Worm (Caenorhabditis elegans) whole organism, early embryonic: ENCODE measurements around the gene nfki-1.
A peak's percentile ranks its signal among the peaks of the same experiment; 100 is the strongest.

Source experiments
- B0310.2 ChIP-seq: sonication (generic microtip); optimal IDR thresholded peaks from 2 replicates; lab custom pipeline; 2016; ENCODE audit warnings: mild to moderate bottlenecking, missing genetic modification characterization, missing compliant biosample characterization
- F13C5.2 ChIP-seq: sonication (generic microtip); optimal IDR thresholded peaks from 2 replicates; lab custom pipeline; 2017; ENCODE audit warnings: mild to moderate bottlenecking, missing genetic modification characterization, inconsistent platforms, missing compliant biosample characterization
- aly-1 ChIP-seq: sonication (generic microtip); optimal IDR thresholded peaks from 2 replicates; lab custom pipeline; 2016; ENCODE audit warnings: missing genetic modification characterization, missing compliant biosample characterization
- ama-1 ChIP-seq: fragments of 150-350 bp; optimal IDR thresholded peaks from 2 replicates; lab custom pipeline; 2014
- ceh-13 ChIP-seq: fragments of 200-800 bp; sonication (Bioruptor generic); optimal IDR thresholded peaks from 2 replicates; lab custom pipeline; 2018; ENCODE audit warnings: mild to moderate bottlenecking, missing genetic modification characterization, missing compliant biosample characterization
- ceh-36 ChIP-seq: sonication (generic microtip); optimal IDR thresholded peaks from 2 replicates; lab custom pipeline; 2016; ENCODE audit warnings: missing genetic modification characterization, inconsistent platforms, missing compliant biosample characterization
- ets-7 ChIP-seq: sonication (generic microtip); optimal IDR thresholded peaks from 2 replicates; lab custom pipeline; 2016; ENCODE audit warnings: missing genotype, missing genetic modification characterization, missing compliant biosample characterization
- flt-1 ChIP-seq: fragments of 200-800 bp; sonication (Bioruptor generic); IDR thresholded peaks from 2 replicates; pipeline ENCODE4 v1.3.6; 2022; ENCODE audit warnings: missing genetic modification characterization, missing compliant biosample characterization
- hmbx-1 ChIP-seq: sonication (generic microtip); optimal IDR thresholded peaks from 2 replicates; lab custom pipeline; 2016; ENCODE audit warnings: mild to moderate bottlenecking, missing genetic modification characterization, missing compliant biosample characterization
- hmg-4 ChIP-seq: fragments of 200-800 bp; sonication (Bioruptor generic); optimal IDR thresholded peaks from 2 replicates; lab custom pipeline; 2018; ENCODE audit warnings: mild to moderate bottlenecking, missing genetic modification characterization, missing compliant biosample characterization
- hnd-1 ChIP-seq: sonication (generic microtip); optimal IDR thresholded peaks from 2 replicates; lab custom pipeline; 2016; ENCODE audit warnings: missing genetic modification characterization, missing compliant biosample characterization
- pes-1 ChIP-seq: fragments of 200-800 bp; sonication (Bioruptor generic); IDR thresholded peaks from 2 replicates; pipeline ENCODE4 v1.3.6; 2022; ENCODE audit warnings: missing genetic modification reagents, missing genetic modification characterization, missing compliant biosample characterization
- scrt-1 ChIP-seq: fragments of 200-800 bp; sonication (Bioruptor generic); IDR thresholded peaks from 2 replicates; pipeline ENCODE4 v1.3.6; 2022; ENCODE audit warnings: missing genetic modification characterization, missing compliant biosample characterization
- sea-1 ChIP-seq: fragments of 200-800 bp; sonication (Bioruptor generic); conservative IDR thresholded peaks from 2 replicates; pipeline ENCODE4 v1.3.6; 2022; ENCODE audit warnings: missing genetic modification characterization, missing compliant biosample characterization
- tbx-11 ChIP-seq: fragments of 200-800 bp; sonication (Bioruptor generic); IDR thresholded peaks from 2 replicates; pipeline ENCODE4 v1.3.6; 2022; ENCODE audit warnings: missing genetic modification characterization, missing compliant biosample characterization
- tbx-37 ChIP-seq: fragments of 200-800 bp; sonication (Bioruptor generic); conservative IDR thresholded peaks from 2 replicates; pipeline ENCODE4 v1.3.6; 2022; ENCODE audit warnings: missing genetic modification reagents, missing genetic modification characterization, missing compliant biosample characterization
- tra-4 ChIP-seq: sonication (generic microtip); optimal IDR thresholded peaks from 2 replicates; lab custom pipeline; 2017; ENCODE audit warnings: missing genetic modification characterization, missing compliant biosample characterization

The nfki-1 gene

DNA sequence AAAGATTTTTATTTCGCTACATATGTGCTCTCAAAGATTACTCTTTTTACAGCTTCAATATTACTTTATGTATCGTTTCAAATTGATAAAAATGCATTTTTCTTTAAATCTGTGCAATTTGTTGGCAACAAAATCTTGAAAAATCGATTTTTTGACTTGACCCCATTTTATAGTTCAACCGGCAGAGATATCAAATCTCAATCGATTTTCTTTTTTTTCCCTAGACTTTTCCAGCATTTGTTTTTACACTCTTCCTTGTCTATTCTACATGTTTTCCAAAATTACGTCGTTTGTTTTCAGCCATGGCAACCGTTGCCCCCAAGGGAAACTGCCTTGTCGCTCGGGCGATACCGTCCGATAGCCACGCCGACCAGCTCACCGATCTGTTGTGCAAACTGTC, at the start of gene nfki-1:
Gene nfki-1 (plus strand): TSS at position 301 of the 400 bp plus-strand sequence.
- TF ChIP-seq hmg-4 (no peak), flt-1 (GFP tag; lab: Robert Waterston, UW) (no peak), scrt-1 (GFP tag; lab: Robert Waterston, UW) (no peak), pes-1 (no peak), aly-1 (no peak), ets-7 (tag; lab: Kevin White, UChicago) (no peak), ceh-13 (GFP tag; lab: Kevin White, UChicago) (no peak), hmbx-1 (tag; lab: Kevin White, UChicago) (no peak), tra-4 (tag; lab: Kevin White, UChicago) (no peak), tbx-11 (GFP tag; lab: Robert Waterston, UW) (no peak), ceh-36 (tag; lab: Kevin White, UChicago) (no peak), F13C5.2 (tag; lab: Kevin White, UChicago) (no peak), tbx-37 (GFP tag; lab: Robert Waterston, UW) (no peak), sea-1 (GFP tag; lab: Robert Waterston, UW) (no peak)

DNA sequence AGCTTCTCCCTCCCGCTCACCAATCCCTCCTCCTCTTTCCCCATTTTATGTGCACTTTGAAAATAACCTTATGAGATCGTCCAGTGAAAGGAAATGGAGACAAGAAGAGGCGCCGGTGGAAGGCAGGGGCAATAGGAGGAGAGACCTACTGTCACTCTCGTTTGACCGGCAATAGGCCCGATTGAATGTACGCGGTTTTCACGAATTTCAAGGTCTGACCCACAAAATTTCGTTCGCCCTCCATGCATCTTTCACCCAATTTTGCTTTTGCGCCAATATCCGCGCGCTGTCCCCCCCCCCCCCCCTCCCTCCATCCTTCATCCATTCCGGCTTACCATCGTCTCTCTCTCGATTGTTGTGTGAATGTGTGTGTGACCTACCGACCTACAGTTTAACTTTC, 47.4 kb upstream of the nfki-1 start:
- TF ChIP-seq hmg-4 (peak; percentile 3), sea-1 (GFP tag; lab: Robert Waterston, UW) (no peak)

DNA sequence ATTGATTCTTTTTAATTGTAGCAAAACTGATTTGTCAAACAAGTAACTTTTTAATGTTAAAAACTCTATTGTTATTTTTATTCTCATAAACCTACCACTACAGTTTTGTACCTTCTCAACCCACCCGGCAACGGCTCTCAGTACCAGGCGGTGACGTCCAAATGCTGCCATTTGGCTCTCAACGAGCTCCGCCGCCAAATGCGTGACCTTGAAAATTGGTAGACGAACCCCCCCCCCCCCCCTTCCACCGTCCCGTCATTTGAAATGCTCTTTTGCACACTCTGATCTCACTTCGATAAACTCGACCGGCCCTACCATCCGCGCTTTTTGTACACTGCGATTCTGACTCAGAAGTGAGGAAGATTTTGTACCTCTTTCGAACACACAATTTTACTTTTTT, 46.4 kb upstream of the nfki-1 start:
- no peak for TF ChIP-seq tbx-11 (GFP tag; lab: Robert Waterston, UW)
- TF ChIP-seq aly-1 = no peak
- TF ChIP-seq hnd-1 (tag; lab: Kevin White, UChicago) = no peak
- TF ChIP-seq tra-4 (tag; lab: Kevin White, UChicago) = no peak
- no peak for TF ChIP-seq scrt-1 (GFP tag; lab: Robert Waterston, UW)
- TF ChIP-seq ets-7 (tag; lab: Kevin White, UChicago) = no peak
- TF ChIP-seq flt-1 (GFP tag; lab: Robert Waterston, UW) = no peak
- no peak for TF ChIP-seq hmg-4
- TF ChIP-seq F13C5.2 (tag; lab: Kevin White, UChicago) = no peak
- no peak for TF ChIP-seq ceh-36 (tag; lab: Kevin White, UChicago)
- TF ChIP-seq hmbx-1 (tag; lab: Kevin White, UChicago) = no peak
- no peak for TF ChIP-seq B0310.2 (tag; lab: Kevin White, UChicago)
- TF ChIP-seq ceh-13 (GFP tag; lab: Kevin White, UChicago) = no peak
- no peak for TF ChIP-seq tbx-37 (GFP tag; lab: Robert Waterston, UW)
- no peak for TF ChIP-seq sea-1 (GFP tag; lab: Robert Waterston, UW)
- no peak for TF ChIP-seq ama-1
- no peak for TF ChIP-seq pes-1

DNA sequence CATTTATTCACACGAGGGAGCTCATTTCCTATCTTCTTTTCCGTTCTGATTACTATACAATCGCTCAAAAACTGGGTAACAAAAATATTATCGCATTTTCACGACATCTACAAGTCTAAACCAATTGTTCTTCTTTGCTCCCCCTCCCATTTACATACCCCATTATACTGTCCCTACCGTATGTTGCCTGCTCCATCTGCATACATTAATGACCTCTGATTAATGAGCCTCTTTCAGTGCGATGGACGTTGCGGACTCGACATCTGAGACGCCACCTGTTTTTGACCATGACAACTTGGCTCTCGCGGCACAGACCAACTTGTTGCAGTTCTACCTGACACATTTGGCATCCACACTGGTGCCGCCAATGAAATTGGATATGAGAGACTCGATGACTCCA, 45.9 kb upstream of the nfki-1 start, which contains the start of gene nhr-91:
Gene nhr-91 (plus strand): TSS at position 232 of the 400 bp plus-strand sequence.
- no peak for TF ChIP-seq B0310.2 (tag; lab: Kevin White, UChicago)
- TF ChIP-seq tbx-37 (GFP tag; lab: Robert Waterston, UW) = no peak
- TF ChIP-seq tbx-11 (GFP tag; lab: Robert Waterston, UW) = no peak
- TF ChIP-seq ama-1 = no peak
- TF ChIP-seq hmbx-1 (tag; lab: Kevin White, UChicago) = no peak
- no peak for TF ChIP-seq flt-1 (GFP tag; lab: Robert Waterston, UW)
- no peak for TF ChIP-seq hnd-1 (tag; lab: Kevin White, UChicago)
- TF ChIP-seq F13C5.2 (tag; lab: Kevin White, UChicago) = no peak
- TF ChIP-seq ceh-36 (tag; lab: Kevin White, UChicago) = no peak
- TF ChIP-seq scrt-1 (GFP tag; lab: Robert Waterston, UW) = no peak
- no peak for TF ChIP-seq pes-1
- TF ChIP-seq aly-1 = no peak
- TF ChIP-seq ceh-13 (GFP tag; lab: Kevin White, UChicago) = no peak
- no peak for TF ChIP-seq hmg-4
- TF ChIP-seq ets-7 (tag; lab: Kevin White, UChicago) = no peak
- no peak for TF ChIP-seq sea-1 (GFP tag; lab: Robert Waterston, UW)
- no peak for TF ChIP-seq tra-4 (tag; lab: Kevin White, UChicago)

DNA sequence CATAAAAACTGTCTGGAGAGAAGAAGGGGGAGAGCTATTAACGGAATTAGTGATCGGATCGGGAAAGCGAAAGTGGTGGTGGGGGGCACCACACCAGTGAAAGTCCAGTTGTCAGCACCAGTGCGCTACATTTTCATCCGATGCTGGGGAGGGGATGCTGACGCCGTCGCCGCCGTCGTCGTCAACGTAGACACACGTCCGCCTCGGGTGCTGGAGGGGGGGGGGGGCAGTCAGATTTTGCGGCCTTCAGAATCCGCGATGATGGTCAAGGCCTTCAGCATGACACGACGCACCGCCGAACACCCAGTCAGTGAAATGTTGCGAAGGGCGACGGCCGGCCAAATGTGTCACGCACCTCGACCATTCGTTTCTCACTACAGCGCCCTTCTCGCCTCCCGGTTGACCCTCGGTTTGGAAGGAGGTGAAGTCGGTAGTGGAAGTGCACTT, 44.7 kb upstream of the nfki-1 start:
- no peak for TF ChIP-seq B0310.2 (tag; lab: Kevin White, UChicago)
- TF ChIP-seq hmg-4 = peak; percentile 19

DNA sequence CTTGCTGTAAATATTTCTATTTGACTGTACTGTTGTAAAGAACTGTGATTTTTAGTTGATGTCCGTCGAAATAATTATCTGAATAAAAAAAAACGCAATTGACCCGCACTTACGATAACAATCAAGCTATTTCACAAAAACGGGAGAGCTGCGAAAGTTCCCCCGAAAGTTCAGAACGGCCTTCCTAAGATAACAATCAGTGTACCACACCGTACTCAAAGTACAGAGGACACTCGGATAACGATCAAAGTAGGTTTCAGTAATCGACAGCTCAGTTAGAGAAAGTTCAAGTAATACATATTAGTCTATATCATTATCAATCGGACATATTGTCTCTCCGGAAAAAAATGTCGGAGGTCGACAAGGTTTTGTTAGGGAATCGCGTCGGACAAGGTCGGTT, 44.1 kb upstream of the nfki-1 start:
- TF ChIP-seq tbx-37 (GFP tag; lab: Robert Waterston, UW) = no peak
- no peak for TF ChIP-seq ama-1
- no peak for TF ChIP-seq tra-4 (tag; lab: Kevin White, UChicago)
- TF ChIP-seq flt-1 (GFP tag; lab: Robert Waterston, UW) = no peak
- no peak for TF ChIP-seq hmbx-1 (tag; lab: Kevin White, UChicago)
- TF ChIP-seq ceh-13 (GFP tag; lab: Kevin White, UChicago) = no peak
- no peak for TF ChIP-seq scrt-1 (GFP tag; lab: Robert Waterston, UW)
- no peak for TF ChIP-seq hnd-1 (tag; lab: Kevin White, UChicago)
- no peak for TF ChIP-seq ets-7 (tag; lab: Kevin White, UChicago)
- no peak for TF ChIP-seq F13C5.2 (tag; lab: Kevin White, UChicago)
- TF ChIP-seq sea-1 (GFP tag; lab: Robert Waterston, UW) = no peak
- TF ChIP-seq tbx-11 (GFP tag; lab: Robert Waterston, UW) = no peak
- TF ChIP-seq ceh-36 (tag; lab: Kevin White, UChicago) = no peak

DNA sequence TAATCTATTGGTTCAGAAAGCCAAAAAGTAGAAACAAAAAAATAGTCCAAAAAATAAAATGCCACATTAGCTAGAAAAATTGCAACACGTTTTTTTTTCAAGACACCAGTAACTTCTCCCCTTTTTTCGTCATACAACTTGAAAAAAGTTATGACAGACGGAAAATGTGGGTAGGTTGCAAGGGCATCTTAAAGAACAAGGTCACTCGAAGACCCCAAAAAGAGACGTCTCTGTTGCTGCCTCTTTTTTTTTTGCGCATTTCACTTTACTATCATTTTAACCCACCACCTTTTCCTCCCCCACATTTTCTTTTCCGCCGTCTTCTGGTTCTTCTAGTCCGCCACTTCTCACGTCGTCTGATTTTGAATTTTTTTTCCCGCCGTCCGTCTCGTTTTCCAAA, 43.0 kb upstream of the nfki-1 start:
- TF ChIP-seq scrt-1 (GFP tag; lab: Robert Waterston, UW) = no peak
- TF ChIP-seq pes-1 = no peak
- TF ChIP-seq ama-1 = no peak
- no peak for TF ChIP-seq aly-1
- TF ChIP-seq ets-7 (tag; lab: Kevin White, UChicago) = no peak
- TF ChIP-seq hnd-1 (tag; lab: Kevin White, UChicago) = no peak
- TF ChIP-seq tbx-37 (GFP tag; lab: Robert Waterston, UW) = no peak
- no peak for TF ChIP-seq flt-1 (GFP tag; lab: Robert Waterston, UW)
- TF ChIP-seq hmg-4 = no peak
- no peak for TF ChIP-seq B0310.2 (tag; lab: Kevin White, UChicago)
- TF ChIP-seq tbx-11 (GFP tag; lab: Robert Waterston, UW) = no peak
- TF ChIP-seq ceh-36 (tag; lab: Kevin White, UChicago) = no peak
- TF ChIP-seq hmbx-1 (tag; lab: Kevin White, UChicago) = no peak
- TF ChIP-seq sea-1 (GFP tag; lab: Robert Waterston, UW) = no peak
- TF ChIP-seq tra-4 (tag; lab: Kevin White, UChicago) = no peak
- no peak for TF ChIP-seq F13C5.2 (tag; lab: Kevin White, UChicago)
